Fruit fly (Drosophila melanogaster) whole organism, embryonic: Measurements from ENCODE around the gene Cchl.
A peak's percentile ranks its signal among the peaks of the same experiment; 100 is the strongest.

Experiments used
- Bgb ChIP-seq: fragments of 200-800 bp; sonication (Bioruptor generic); IDR thresholded peaks from 2 replicates; pipeline ENCODE4 v1.3.6; 2022; ENCODE audit warnings: missing biosample characterization, missing genetic modification characterization; ENCODE audit not compliant: partially characterized antibody
- CG10654 ChIP-seq: fragments of 200-800 bp; sonication (Bioruptor generic); optimal IDR thresholded peaks from 2 replicates; lab custom pipeline; 2016; ENCODE audit warnings: missing biosample characterization, missing genetic modification characterization
- CG11247 ChIP-seq: fragments of 200-800 bp; sonication (Bioruptor generic); IDR thresholded peaks from 2 replicates; pipeline ENCODE4 v1.3.6; 2022; ENCODE audit warnings: missing biosample characterization, missing genetic modification characterization
- CG13424 ChIP-seq: fragments of 200-800 bp; sonication (Bioruptor generic); optimal IDR thresholded peaks from 2 replicates; lab custom pipeline; 2019; ENCODE audit warnings: missing biosample characterization, mild to moderate bottlenecking, missing genetic modification characterization, moderate library complexity
- CG14014 ChIP-seq: fragments of 200-800 bp; sonication (Bioruptor generic); IDR thresholded peaks from 2 replicates; pipeline ENCODE4 v1.3.6; 2022; ENCODE audit warnings: missing biosample characterization, missing genetic modification characterization
- CG14441 ChIP-seq: fragments of 200-800 bp; sonication (Bioruptor generic); IDR thresholded peaks from 2 replicates; pipeline ENCODE4 v1.3.6; 2022; ENCODE audit warnings: missing biosample characterization, missing genetic modification characterization
- CG17359 ChIP-seq: fragments of 200-800 bp; sonication (Bioruptor generic); optimal IDR thresholded peaks from 3 replicates; lab custom pipeline; 2018; ENCODE audit warnings: missing biosample characterization, mild to moderate bottlenecking, missing genetic modification characterization, moderate library complexity
- CG18262 ChIP-seq: fragments of 200-800 bp; optimal IDR thresholded peaks from 3 replicates; lab custom pipeline; 2019; ENCODE audit warnings: missing biosample characterization, mild to moderate bottlenecking, missing genetic modification characterization, moderate library complexity
- CG31224 ChIP-seq: fragments of 200-800 bp; sonication (Bioruptor generic); IDR thresholded peaks from 2 replicates; pipeline ENCODE4 v1.3.6; 2022; ENCODE audit warnings: missing biosample characterization, missing genetic modification characterization
- CG33557 ChIP-seq: fragments of 200-800 bp; sonication (Bioruptor generic); optimal IDR thresholded peaks from 2 replicates; lab custom pipeline; 2019; ENCODE audit warnings: missing biosample characterization, mild to moderate bottlenecking, missing genetic modification characterization, moderate library complexity
- CG7987 ChIP-seq: fragments of 200-800 bp; sonication (Bioruptor generic); optimal IDR thresholded peaks from 2 replicates; lab custom pipeline; 2018; ENCODE audit warnings: missing biosample characterization, mild to moderate bottlenecking, missing genetic modification characterization, moderate library complexity
- CG8944 ChIP-seq: fragments of 200-800 bp; sonication (Bioruptor generic); optimal IDR thresholded peaks from 3 replicates; lab custom pipeline; 2016; ENCODE audit warnings: missing biosample characterization, missing genetic modification characterization
- Camta ChIP-seq: fragments of 200-800 bp; sonication (Bioruptor generic); optimal IDR thresholded peaks from 2 replicates; lab custom pipeline; 2016; ENCODE audit warnings: missing biosample characterization, missing genetic modification characterization
- CrebB ChIP-seq: fragments of 200-800 bp; sonication (Bioruptor generic); optimal IDR thresholded peaks from 3 replicates; lab custom pipeline; 2018; ENCODE audit warnings: missing biosample characterization, mild to moderate bottlenecking, missing genetic modification characterization
- D19B ChIP-seq: fragments of 200-800 bp; sonication (Bioruptor generic); optimal IDR thresholded peaks from 2 replicates; lab custom pipeline; 2017; ENCODE audit warnings: missing biosample characterization, mild to moderate bottlenecking, missing genetic modification characterization
- Dfd ChIP-seq, 2 experiments: fragments of >200 bp; optimal IDR thresholded peaks; 2 replicates each; lab custom pipeline; 2017; ENCODE audit warnings: missing biosample characterization in 2 of 2, missing genetic modification characterization in 2 of 2
- Dref ChIP-seq: fragments of 200-800 bp; sonication (Bioruptor generic); IDR thresholded peaks from 2 replicates; pipeline ENCODE4 v1.3.6; 2022; ENCODE audit warnings: missing biosample characterization, missing genetic modification characterization
- E2f1 ChIP-seq: fragments of 200-800 bp; sonication (Bioruptor generic); IDR thresholded peaks from 2 replicates; pipeline ENCODE4 v1.3.6; 2022; ENCODE audit warnings: missing biosample characterization, missing genetic modification characterization
- HLH3B ChIP-seq: fragments of 200-800 bp; sonication (Bioruptor generic); IDR thresholded peaks from 2 replicates; pipeline ENCODE4 v1.3.6; 2022; ENCODE audit warnings: missing biosample characterization, missing genetic modification characterization
- HmgD ChIP-seq: fragments of 200-800 bp; sonication (Bioruptor generic); optimal IDR thresholded peaks from 3 replicates; lab custom pipeline; 2016; ENCODE audit warnings: missing biosample characterization, missing genetic modification characterization
- HmgZ ChIP-seq: fragments of 200-800 bp; sonication (Bioruptor generic); optimal IDR thresholded peaks from 2 replicates; lab custom pipeline; 2018; ENCODE audit warnings: missing biosample characterization, mild to moderate bottlenecking, missing genetic modification characterization
- Hmx ChIP-seq: fragments of 200-800 bp; sonication (Bioruptor generic); optimal IDR thresholded peaks from 2 replicates; lab custom pipeline; 2016; ENCODE audit warnings: missing biosample characterization, missing genetic modification characterization
- Hr3 ChIP-seq: fragments of 200-800 bp; sonication (Bioruptor generic); optimal IDR thresholded peaks from 3 replicates; lab custom pipeline; 2016; ENCODE audit warnings: missing biosample characterization, missing genetic modification characterization
- Hr51 ChIP-seq, 2 experiments: fragments of 200-800 bp; sonication (Bioruptor generic); optimal IDR thresholded peaks; 2 replicates in 1 of 2; 3 replicates in 1 of 2; lab custom pipeline; 2016 to 2018; ENCODE audit warnings: missing biosample characterization in 2 of 2, missing genetic modification characterization in 2 of 2, mild to moderate bottlenecking in 1 of 2, moderate library complexity in 1 of 2
- MESR4 ChIP-seq: fragments of 200-800 bp; sonication (Bioruptor generic); optimal IDR thresholded peaks from 2 replicates; lab custom pipeline; 2018; ENCODE audit warnings: missing biosample characterization, mild to moderate bottlenecking, missing genetic modification characterization, moderate library complexity
- Mes4 ChIP-seq: fragments of 200-800 bp; sonication (Bioruptor generic); optimal IDR thresholded peaks from 2 replicates; lab custom pipeline; 2016; ENCODE audit warnings: missing biosample characterization, missing genetic modification characterization
- Optix ChIP-seq: fragments of 200-800 bp; sonication (Bioruptor generic); IDR thresholded peaks from 3 replicates; pipeline ENCODE4 v1.3.6; 2022; ENCODE audit warnings: missing biosample characterization, missing genetic modification characterization
- Usf ChIP-seq: fragments of 200-800 bp; sonication (Bioruptor generic); optimal IDR thresholded peaks from 2 replicates; lab custom pipeline; 2017; ENCODE audit warnings: missing genotype, missing biosample characterization, missing genetic modification characterization
- YL-1 ChIP-seq: fragments of 200-800 bp; sonication (Bioruptor generic); optimal IDR thresholded peaks from 3 replicates; lab custom pipeline; 2017; ENCODE audit warnings: missing biosample characterization, mild to moderate bottlenecking, missing genetic modification characterization
- aop ChIP-seq: fragments of 200-800 bp; sonication (Bioruptor generic); IDR thresholded peaks from 2 replicates; pipeline ENCODE4 v1.3.6; 2022; ENCODE audit warnings: missing biosample characterization, missing genetic modification characterization
- ase ChIP-seq: fragments of 200-800 bp; sonication (Bioruptor generic); IDR thresholded peaks from 3 replicates; pipeline ENCODE4 v1.3.6; 2022; ENCODE audit warnings: missing biosample characterization, missing genetic modification characterization
- crp ChIP-seq, 2 experiments: fragments of 200-800 bp; sonication (Bioruptor generic); optimal IDR thresholded peaks; 2 replicates in 1 of 2; 3 replicates in 1 of 2; lab custom pipeline; 2017; ENCODE audit warnings: missing biosample characterization in 2 of 2, missing genetic modification characterization in 2 of 2, mild to moderate bottlenecking in 1 of 2, moderate library complexity in 1 of 2
- dmrt11E ChIP-seq: fragments of 200-800 bp; sonication (Bioruptor generic); optimal IDR thresholded peaks from 3 replicates; lab custom pipeline; 2018; ENCODE audit warnings: missing biosample characterization, mild to moderate bottlenecking, missing genetic modification characterization, moderate library complexity
- dpn ChIP-seq, 2 experiments: fragments of 200-800 bp; sonication (Bioruptor generic); optimal IDR thresholded peaks; 3 replicates each; lab custom pipeline; 2016; ENCODE audit warnings: missing biosample characterization in 2 of 2, missing genetic modification characterization in 2 of 2
- klu ChIP-seq: fragments of 200-800 bp; sonication (Bioruptor generic); IDR thresholded peaks from 2 replicates; pipeline ENCODE4 v1.3.6; 2022; ENCODE audit warnings: missing biosample characterization, missing genetic modification characterization
- lab ChIP-seq: fragments of 200-800 bp; sonication (Bioruptor generic); optimal IDR thresholded peaks from 3 replicates; lab custom pipeline; 2017; ENCODE audit warnings: missing biosample characterization, missing genetic modification characterization, mild to moderate bottlenecking, moderate library complexity, missing genetic modification reagents
- lov ChIP-seq, 2 experiments: fragments of 200-800 bp in 1 of 2; fragments of >200 bp in 1 of 2; sonication (Bioruptor generic) in 1 of 2; IDR thresholded peaks in 1 of 2; optimal IDR thresholded peaks in 1 of 2; 2 replicates in 1 of 2; 3 replicates in 1 of 2; pipeline versions ENCODE4 v1.3.6 to Lab custom; 2017 to 2022; ENCODE audit warnings: missing biosample characterization in 1 of 2, missing genetic modification characterization in 1 of 2
- nau ChIP-seq: fragments of 200-800 bp; sonication (Bioruptor generic); optimal IDR thresholded peaks from 3 replicates; lab custom pipeline; 2017; ENCODE audit warnings: missing biosample characterization, mild to moderate bottlenecking, missing genetic modification characterization, missing genetic modification reagents
- odd ChIP-seq: fragments of 200-800 bp; sonication (Bioruptor generic); optimal IDR thresholded peaks from 2 replicates; lab custom pipeline; 2017; ENCODE audit warnings: missing biosample characterization, mild to moderate bottlenecking, missing genetic modification characterization
- org-1 ChIP-seq: fragments of 200-800 bp; sonication (Bioruptor generic); optimal IDR thresholded peaks from 2 replicates; lab custom pipeline; 2017; ENCODE audit warnings: missing biosample characterization, missing genetic modification characterization
- pfk ChIP-seq: fragments of 200-800 bp; sonication (Bioruptor generic); optimal IDR thresholded peaks from 2 replicates; lab custom pipeline; 2018; ENCODE audit warnings: missing biosample characterization, mild to moderate bottlenecking, missing genetic modification characterization, moderate library complexity
- row ChIP-seq: fragments of 200-800 bp; sonication (Bioruptor generic); IDR thresholded peaks from 3 replicates; pipeline ENCODE4 v1.3.6; 2022; ENCODE audit warnings: missing biosample characterization, missing genetic modification characterization
- sc ChIP-seq, 3 experiments: fragments of >200 bp in 2 of 3; fragments of 200-800 bp in 1 of 3; sonication (Bioruptor generic) in 1 of 3; optimal IDR thresholded peaks; 2 replicates in 2 of 3; 3 replicates in 1 of 3; lab custom pipeline; 2017; ENCODE audit warnings: mild to moderate bottlenecking in 1 of 3, missing biosample characterization in 1 of 3, missing genetic modification characterization in 1 of 3, missing genetic modification reagents in 1 of 3
- schlank ChIP-seq: fragments of 200-800 bp; sonication (Bioruptor generic); optimal IDR thresholded peaks from 2 replicates; lab custom pipeline; 2018; ENCODE audit warnings: missing biosample characterization, mild to moderate bottlenecking, missing genetic modification characterization
- scrt ChIP-seq: fragments of 200-800 bp; sonication (Bioruptor generic); optimal IDR thresholded peaks from 2 replicates; lab custom pipeline; 2018; ENCODE audit warnings: missing biosample characterization, mild to moderate bottlenecking, missing genetic modification characterization, moderate library complexity
- sens ChIP-seq: fragments of 200-800 bp; sonication (Bioruptor generic); peaks from one replicate; lab custom pipeline; 2016; ENCODE audit warnings: missing biosample characterization, missing genetic modification characterization
- sug ChIP-seq: fragments of 200-800 bp; optimal IDR thresholded peaks from 2 replicates; lab custom pipeline; 2019; ENCODE audit warnings: missing biosample characterization, mild to moderate bottlenecking, missing genetic modification characterization, moderate library complexity
- tll ChIP-seq, 2 experiments: fragments of 200-800 bp in 1 of 2; fragments of >200 bp in 1 of 2; sonication (Bioruptor generic) in 1 of 2; optimal IDR thresholded peaks; 2 replicates each; lab custom pipeline; 2017 to 2019; ENCODE audit warnings: missing biosample characterization in 2 of 2, missing genetic modification characterization in 2 of 2, mild to moderate bottlenecking in 1 of 2, moderate library complexity in 1 of 2

Gene Cchl

dm6 chr3R:22049134-22049796, 22.0 kb upstream of the Cchl start (continued):
- TF ChIP-seq row (GFP tag; lab: Robert Waterston, UW) = peak; percentile 91
- TF ChIP-seq CG8944 (GFP tag; lab: Kevin White, UChicago) = peak; percentile 65
- peak; percentile 87 for TF ChIP-seq HLH3B (GFP tag; lab: Robert Waterston, UW)
- peak; percentile 84 for TF ChIP-seq org-1 (GFP tag; lab: Kevin White, UChicago)
- peak; percentile 35 to 83 for TF ChIP-seq Hr51 (GFP tag; optimal IDR thresholded peaks at IDR 0.05; lab: Kevin White, UChicago)
- TF ChIP-seq ase = peak; percentile 77; the same call in 2 of the 3 replicates
- TF ChIP-seq YL-1 = no peak
- TF ChIP-seq CG7987 = peak; percentile 52
- peak; percentile 92 for TF ChIP-seq lab (GFP tag; lab: Kevin White, UChicago)
- TF ChIP-seq klu (GFP tag; lab: Robert Waterston, UW) = peak; percentile 66
- peak; percentile 78 for TF ChIP-seq HmgZ (tag; lab: Kevin White, UChicago)
- TF ChIP-seq sens = peak; percentile 97
- peak; percentile 63 for TF ChIP-seq sug
- peak; percentile 74; the same call in 2 of the 3 replicates for TF ChIP-seq Optix
- TF ChIP-seq E2f1 (GFP tag; lab: Robert Waterston, UW) = peak; percentile 82
- TF ChIP-seq lov (optimal IDR thresholded peaks at IDR 0.05; lab: Kevin White, UChicago) = no peak
- peak; percentile 84 for TF ChIP-seq lov (GFP tag; IDR thresholded peaks at IDR 0.05; lab: Robert Waterston, UW)
- peak; percentile 83 for TF ChIP-seq CG13424 (tag; lab: Kevin White, UChicago)
- TF ChIP-seq nau (GFP tag; lab: Kevin White, UChicago) = peak; percentile 66
- no peak for TF ChIP-seq pfk (GFP tag; lab: Kevin White, UChicago)
- no peak for TF ChIP-seq Hmx (GFP tag; lab: Kevin White, UChicago)
- no peak for TF ChIP-seq Dfd (GFP tag; optimal IDR thresholded peaks at IDR 0.05; lab: Kevin White, UChicago)
- TF ChIP-seq dpn (GFP tag; optimal IDR thresholded peaks at IDR 0.05; lab: Kevin White, UChicago) = peak; percentile 80 to 85
- peak; percentile 70 for TF ChIP-seq scrt (GFP tag; lab: Kevin White, UChicago)
- TF ChIP-seq CG17359 (tag; lab: Kevin White, UChicago) = peak; percentile 87
- peak; percentile 69 for TF ChIP-seq Camta (GFP tag; lab: Kevin White, UChicago)
- TF ChIP-seq CG14014 (GFP tag; lab: Robert Waterston, UW) = peak; percentile 72
- TF ChIP-seq dmrt11E (tag; lab: Kevin White, UChicago) = peak; percentile 72
- TF ChIP-seq CG31224 (GFP tag; lab: Robert Waterston, UW) = peak; percentile 64
- TF ChIP-seq CG33557 = no peak
- TF ChIP-seq Mes4 (GFP tag; lab: Kevin White, UChicago) = peak; percentile 31
- TF ChIP-seq HmgD (GFP tag; lab: Kevin White, UChicago) = peak; percentile 22
- TF ChIP-seq CG10654 (GFP tag; lab: Kevin White, UChicago) = peak; percentile 63
- TF ChIP-seq CrebB (tag; lab: Kevin White, UChicago) = peak; percentile 52
- no peak for TF ChIP-seq tll (GFP tag; optimal IDR thresholded peaks at IDR 0.05; lab: Kevin White, UChicago)
- peak; percentile 7 for TF ChIP-seq MESR4 (GFP tag; lab: Kevin White, UChicago)
- 0 out of 2 replicates have a peak, but pooled peaks have one; percentile 10 for TF ChIP-seq Bgb
- no peak for TF ChIP-seq aop (GFP tag; lab: Robert Waterston, UW)
- TF ChIP-seq crp (GFP tag; optimal IDR thresholded peaks at IDR 0.05; lab: Kevin White, UChicago) = peak in 1 of 2 experiments; percentile 20
- peak; percentile 44 for TF ChIP-seq schlank (tag; lab: Kevin White, UChicago)
- TF ChIP-seq Hr3 (GFP tag; lab: Kevin White, UChicago) = peak; percentile 76
- peak; percentile 41 for TF ChIP-seq D19B (GFP tag; lab: Kevin White, UChicago)
- TF ChIP-seq CG11247 (GFP tag; lab: Robert Waterston, UW) = peak; percentile 66
- peak; percentile 68 for TF ChIP-seq odd
- no peak for TF ChIP-seq Usf (GFP tag; lab: Kevin White, UChicago)
- TF ChIP-seq sc (optimal IDR thresholded peaks at IDR 0.05; lab: Kevin White, UChicago) = no peak
- peak; percentile 66 for TF ChIP-seq sc (GFP tag; optimal IDR thresholded peaks at IDR 0.05; lab: Kevin White, UChicago)
- TF ChIP-seq CG14441 (GFP tag; lab: Robert Waterston, UW) = peak; percentile 84
- peak; percentile 82 for TF ChIP-seq CG18262 (tag; lab: Kevin White, UChicago)
- no peak for TF ChIP-seq Dref (GFP tag; lab: Robert Waterston, UW)
